Worm (Caenorhabditis elegans) whole organism, L4 larva: Measurements from ENCODE around the gene F28A10.13.

Source experiments
- F49E8.2 ChIP-seq: sonication (generic microtip); optimal IDR thresholded peaks from 2 replicates; lab custom pipeline; 2016; ENCODE audit warnings: missing compliant biosample characterization, mild to moderate bottlenecking, missing genetic modification characterization, borderline replicate concordance
- R02D3.7 ChIP-seq: fragments of 150-350 bp; sonication (generic microtip); optimal IDR thresholded peaks from 3 replicates; lab custom pipeline; 2014; ENCODE audit warnings: missing biosample characterization, missing genetic modification characterization
- T20F7.1 ChIP-seq: fragments of 200-800 bp; sonication (Bioruptor generic); optimal IDR thresholded peaks from 2 replicates; lab custom pipeline; 2018; ENCODE audit warnings: mild to moderate bottlenecking, missing genetic modification characterization, missing compliant biosample characterization
- Y105C5A.15 ChIP-seq: fragments of 200-800 bp; sonication (Bioruptor generic); IDR thresholded peaks from 2 replicates; pipeline ENCODE4 v1.3.6; 2022; ENCODE audit warnings: missing genetic modification characterization, missing compliant biosample characterization
- Y5F2A.4 ChIP-seq: fragments of 200-800 bp; sonication (Bioruptor generic); optimal IDR thresholded peaks from 2 replicates; lab custom pipeline; 2018; ENCODE audit warnings: mild to moderate bottlenecking, missing genetic modification characterization, missing compliant biosample characterization
- ama-1 ChIP-seq: fragments of 150-350 bp; optimal IDR thresholded peaks from 2 replicates; lab custom pipeline; 2014; ENCODE audit warnings: inconsistent platforms, mixed read lengths
- arid-1 ChIP-seq: fragments of 200-800 bp; sonication (Bioruptor generic); conservative IDR thresholded peaks from 2 replicates; pipeline ENCODE4 v1.3.6; 2022; ENCODE audit warnings: missing genetic modification reagents, missing genetic modification characterization, missing compliant biosample characterization
- ceh-20 ChIP-seq: fragments of 200-800 bp; sonication (Bioruptor generic); IDR thresholded peaks from 2 replicates; pipeline ENCODE4 v1.3.6; 2022; ENCODE audit warnings: missing genetic modification reagents, missing genetic modification characterization, missing compliant biosample characterization
- ceh-28 ChIP-seq: fragments of 150-350 bp; optimal IDR thresholded peaks from 2 replicates; lab custom pipeline; 2014; ENCODE audit warnings: missing biosample characterization, missing genetic modification reagents, missing genetic modification characterization
- ceh-62 ChIP-seq: sonication (generic microtip); optimal IDR thresholded peaks from 2 replicates; lab custom pipeline; 2017; ENCODE audit warnings: missing biosample characterization, missing genetic modification characterization
- ctbp-1 ChIP-seq: fragments of 200-800 bp; sonication (Bioruptor generic); IDR thresholded peaks from 2 replicates; pipeline ENCODE4 v1.3.6; 2022; ENCODE audit warnings: missing genetic modification reagents, missing genetic modification characterization, missing compliant biosample characterization
- daf-16 ChIP-seq, 3 experiments: sonication (generic microtip); optimal IDR thresholded peaks; 2 replicates each; lab custom pipeline; 2016 to 2017; ENCODE audit warnings: missing genetic modification characterization in 3 of 3, missing genetic modification reagents in 3 of 3, mild to moderate bottlenecking in 2 of 3, missing compliant biosample characterization in 2 of 3, missing biosample characterization in 1 of 3, moderate library complexity in 1 of 3
- daf-19 ChIP-seq: fragments of 200-800 bp; sonication (Bioruptor generic); conservative IDR thresholded peaks from 2 replicates; pipeline ENCODE4 v1.3.6; 2022; ENCODE audit warnings: missing genetic modification characterization, missing compliant biosample characterization
- dmd-6 ChIP-seq: fragments of 200-800 bp; sonication (Bioruptor generic); IDR thresholded peaks from 2 replicates; pipeline ENCODE4 v1.3.6; 2022; ENCODE audit warnings: missing genetic modification reagents, missing genetic modification characterization, missing compliant biosample characterization
- dpl-1 ChIP-seq: fragments of 150-350 bp; optimal IDR thresholded peaks from 2 replicates; lab custom pipeline; 2014; ENCODE audit warnings: missing biosample characterization, missing genetic modification reagents, missing genetic modification characterization
- duxl-1 ChIP-seq: sonication (generic microtip); optimal IDR thresholded peaks from 2 replicates; lab custom pipeline; 2016; ENCODE audit warnings: mild to moderate bottlenecking, missing genetic modification characterization, moderate library complexity, missing compliant biosample characterization; ENCODE audit not compliant: poor library complexity
- dve-1 ChIP-seq: sonication (generic microtip); optimal IDR thresholded peaks from 2 replicates; lab custom pipeline; 2017; ENCODE audit warnings: antibody characterized with exemption, mild to moderate bottlenecking, missing genetic modification characterization, missing compliant biosample characterization; ENCODE audit not compliant: insufficient read depth
- egl-43 ChIP-seq: fragments of 200-800 bp; sonication (Bioruptor generic); IDR thresholded peaks from 2 replicates; pipeline ENCODE4 v1.3.6; 2022; ENCODE audit warnings: missing genetic modification reagents, missing genetic modification characterization, missing compliant biosample characterization
- fos-1 ChIP-seq: fragments of 150-350 bp; optimal IDR thresholded peaks from 2 replicates; lab custom pipeline; 2014; ENCODE audit warnings: missing biosample characterization, missing genetic modification characterization
- hif-1 ChIP-seq, 2 experiments: sonication (generic microtip); optimal IDR thresholded peaks; 2 replicates each; lab custom pipeline; 2016 to 2017; ENCODE audit warnings: missing compliant biosample characterization in 2 of 2, missing genetic modification characterization in 2 of 2, missing genetic modification reagents in 2 of 2, missing genotype in 2 of 2, mild to moderate bottlenecking in 1 of 2
- hlh-11 ChIP-seq: fragments of 200-800 bp; sonication (Bioruptor generic); optimal IDR thresholded peaks from 2 replicates; lab custom pipeline; 2018; ENCODE audit warnings: mild to moderate bottlenecking, missing genetic modification characterization, missing compliant biosample characterization
- hmg-1.1 ChIP-seq: fragments of 200-800 bp; sonication (Bioruptor generic); IDR thresholded peaks from 2 replicates; pipeline ENCODE4 v1.3.6; 2022; ENCODE audit warnings: missing genetic modification reagents, missing genetic modification characterization, missing compliant biosample characterization
- lim-7 ChIP-seq: fragments of 200-800 bp; sonication (Bioruptor generic); IDR thresholded peaks from 2 replicates; pipeline ENCODE4 v1.3.6; 2022; ENCODE audit warnings: missing genetic modification characterization, missing compliant biosample characterization
- lin-1 ChIP-seq: fragments of 200-800 bp; sonication (Bioruptor generic); IDR thresholded peaks from 2 replicates; pipeline ENCODE4 v1.3.6; 2022; ENCODE audit warnings: missing genetic modification reagents, missing genetic modification characterization, missing compliant biosample characterization
- lsy-2 ChIP-seq, 2 experiments: fragments of 150-350 bp in 1 of 2; sonication (generic microtip) in 1 of 2; optimal IDR thresholded peaks; 2 replicates each; lab custom pipeline; 2014 to 2017; ENCODE audit warnings: missing biosample characterization in 2 of 2, missing genetic modification characterization in 2 of 2
- madf-9 ChIP-seq: fragments of 200-800 bp; sonication (Bioruptor generic); conservative IDR thresholded peaks from 2 replicates; pipeline ENCODE4 v1.3.6; 2022; ENCODE audit warnings: missing genetic modification reagents, missing genetic modification characterization, missing compliant biosample characterization
- mdl-1 ChIP-seq, 2 experiments: fragments of 150-350 bp in 1 of 2; sonication (generic microtip) in 1 of 2; optimal IDR thresholded peaks; 2 replicates each; lab custom pipeline; 2014 to 2017; ENCODE audit warnings: missing biosample characterization in 2 of 2, missing genetic modification characterization in 2 of 2
- mdt-29 ChIP-seq: fragments of 200-800 bp; sonication (Bioruptor generic); IDR thresholded peaks from 2 replicates; pipeline ENCODE4 v1.3.6; 2022; ENCODE audit warnings: missing genetic modification reagents, missing genetic modification characterization, missing compliant biosample characterization
- mep-1 ChIP-seq: fragments of 150-350 bp; sonication (generic microtip); optimal IDR thresholded peaks from 3 replicates; lab custom pipeline; 2014; ENCODE audit warnings: missing biosample characterization, missing genetic modification characterization
- mxl-2 ChIP-seq: fragments of 200-800 bp; sonication (Bioruptor generic); conservative IDR thresholded peaks from 2 replicates; pipeline ENCODE4 v1.3.6; 2022; ENCODE audit warnings: missing genetic modification reagents, missing genetic modification characterization, missing compliant biosample characterization
- mxl-3 ChIP-seq: fragments of 200-800 bp; sonication (Bioruptor generic); optimal IDR thresholded peaks from 2 replicates; lab custom pipeline; 2018; ENCODE audit warnings: mild to moderate bottlenecking, missing genetic modification characterization, missing compliant biosample characterization
- nhr-10 ChIP-seq: fragments of 150-350 bp; optimal IDR thresholded peaks from 2 replicates; lab custom pipeline; 2014; ENCODE audit warnings: missing biosample characterization, missing genetic modification characterization
- nhr-11 ChIP-seq: fragments of 150-350 bp; optimal IDR thresholded peaks from 2 replicates; lab custom pipeline; 2014; ENCODE audit warnings: missing biosample characterization, missing genetic modification characterization
- nhr-111 ChIP-seq: fragments of 200-800 bp; sonication (Bioruptor generic); optimal IDR thresholded peaks from 2 replicates; lab custom pipeline; 2018; ENCODE audit warnings: mild to moderate bottlenecking, missing genetic modification characterization, missing compliant biosample characterization
- nhr-237 ChIP-seq: sonication (generic microtip); optimal IDR thresholded peaks from 2 replicates; lab custom pipeline; 2017; ENCODE audit warnings: missing biosample characterization, missing genetic modification characterization
- nhr-25 ChIP-seq: sonication (generic microtip); optimal IDR thresholded peaks from 2 replicates; lab custom pipeline; 2017; ENCODE audit warnings: missing genetic modification characterization, mild to moderate bottlenecking, missing compliant biosample characterization, antibody characterized with exemption, moderate library complexity, borderline replicate concordance; ENCODE audit not compliant: insufficient read depth
- nhr-41 ChIP-seq: fragments of 200-800 bp; sonication (Bioruptor generic); IDR thresholded peaks from 2 replicates; pipeline ENCODE4 v1.3.6; 2022; ENCODE audit warnings: missing genetic modification reagents, missing genetic modification characterization, missing compliant biosample characterization
- nhr-42 ChIP-seq: fragments of 200-800 bp; sonication (Bioruptor generic); IDR thresholded peaks from 2 replicates; pipeline ENCODE4 v1.3.6; 2022; ENCODE audit warnings: missing genetic modification characterization, missing compliant biosample characterization
- nhr-6 ChIP-seq: fragments of 150-350 bp; optimal IDR thresholded peaks from 2 replicates; lab custom pipeline; 2014; ENCODE audit warnings: missing biosample characterization, missing genetic modification characterization
- nhr-76 ChIP-seq: fragments of 150-350 bp; optimal IDR thresholded peaks from 2 replicates; lab custom pipeline; 2014; ENCODE audit warnings: missing biosample characterization, missing genetic modification characterization
- nhr-77 ChIP-seq: fragments of 150-350 bp; optimal IDR thresholded peaks from 2 replicates; lab custom pipeline; 2014; ENCODE audit warnings: missing biosample characterization, missing genetic modification characterization
- pha-4 ChIP-seq, 2 experiments: fragments of 150-350 bp in 1 of 2; fragments of 200-800 bp in 1 of 2; sonication (Bioruptor generic) in 1 of 2; IDR thresholded peaks in 1 of 2; optimal IDR thresholded peaks in 1 of 2; 2 replicates each; pipeline versions ENCODE4 v1.3.6 to Lab custom; 2014 to 2022; ENCODE audit warnings: missing genetic modification characterization in 2 of 2, missing genetic modification reagents in 2 of 2, missing biosample characterization in 1 of 2, missing compliant biosample characterization in 1 of 2
- php-3 ChIP-seq: fragments of 200-800 bp; sonication (Bioruptor generic); IDR thresholded peaks from 2 replicates; pipeline ENCODE4 v1.3.6; 2022; ENCODE audit warnings: missing genetic modification reagents, missing genetic modification characterization, missing compliant biosample characterization
- skn-1 ChIP-seq: fragments of 150-350 bp; optimal IDR thresholded peaks from 2 replicates; lab custom pipeline; 2014; ENCODE audit warnings: missing biosample characterization, missing genetic modification characterization
- spr-1 ChIP-seq: sonication (generic microtip); optimal IDR thresholded peaks from 2 replicates; lab custom pipeline; 2016; ENCODE audit warnings: mild to moderate bottlenecking, missing genetic modification characterization, missing compliant biosample characterization
- spr-3 ChIP-seq: fragments of 200-800 bp; sonication (Bioruptor generic); optimal IDR thresholded peaks from 2 replicates; lab custom pipeline; 2018; ENCODE audit warnings: mild to moderate bottlenecking, missing genetic modification characterization, missing compliant biosample characterization
- tag-97 ChIP-seq: fragments of 200-800 bp; sonication (Bioruptor generic); IDR thresholded peaks from 2 replicates; pipeline ENCODE4 v1.3.6; 2022; ENCODE audit warnings: missing genetic modification characterization, missing compliant biosample characterization
- tra-1 ChIP-seq: fragments of 200-800 bp; sonication (Bioruptor generic); IDR thresholded peaks from 2 replicates; pipeline ENCODE4 v1.3.6; 2022; ENCODE audit warnings: missing genetic modification reagents, missing genetic modification characterization, missing compliant biosample characterization
- zip-11 ChIP-seq: fragments of 200-800 bp; sonication (Bioruptor generic); IDR thresholded peaks from 2 replicates; pipeline ENCODE4 v1.3.6; 2022; ENCODE audit warnings: missing genetic modification characterization, missing compliant biosample characterization
- zip-2 ChIP-seq: fragments of 150-350 bp; optimal IDR thresholded peaks from 2 replicates; lab custom pipeline; 2014; ENCODE audit warnings: missing biosample characterization, missing genetic modification characterization

Gene F28A10.13

ce11 chrII:848519-848918, at the start of gene F28A10.13, which contains the start of gene acdh-9:
Gene F28A10.13, plus strand, starts transcription at chrII:848812.
Gene acdh-9, minus strand, starts transcription at chrII:848603.
- TF ChIP-seq nhr-41 (GFP tag; lab: Robert Waterston, UW) = no peak
- TF ChIP-seq mep-1 (tag; lab: Kevin White, UChicago) = peak; percentile 84
- TF ChIP-seq ctbp-1 (GFP tag; lab: Robert Waterston, UW) = no peak
- no peak for TF ChIP-seq mxl-2 (GFP tag; lab: Robert Waterston, UW)
- TF ChIP-seq T20F7.1 (GFP tag; lab: Kevin White, UChicago) = peak; percentile 62
- TF ChIP-seq arid-1 = no peak
- TF ChIP-seq zip-11 (GFP tag; lab: Robert Waterston, UW) = no peak
- TF ChIP-seq nhr-42 (GFP tag; lab: Robert Waterston, UW) = no peak
- TF ChIP-seq Y5F2A.4 (GFP tag; lab: Kevin White, UChicago) = no peak
- peak; percentile 85 for TF ChIP-seq nhr-10 (tag; lab: Kevin White, UChicago)
- TF ChIP-seq nhr-237 = no peak
- no peak for TF ChIP-seq nhr-6 (tag; lab: Kevin White, UChicago)
- no peak for TF ChIP-seq egl-43 (GFP tag; lab: Robert Waterston, UW)
- no peak for TF ChIP-seq mdt-29
- no peak for TF ChIP-seq daf-19 (GFP tag; lab: Robert Waterston, UW)
- TF ChIP-seq mdl-1 (tag; optimal IDR thresholded peaks at IDR 0.05; lab: Kevin White, UChicago) = peak; percentile 79 to 96
- TF ChIP-seq daf-16 (GFP tag; optimal IDR thresholded peaks at IDR 0.05; lab: Kevin White, UChicago) = no peak
- TF ChIP-seq daf-16 (tag; optimal IDR thresholded peaks at IDR 0.05; lab: Kevin White, UChicago) = peak; percentile 73
- TF ChIP-seq nhr-76 (tag; lab: Kevin White, UChicago) = peak; percentile 62
- TF ChIP-seq nhr-11 = peak; percentile 51
- TF ChIP-seq pha-4 (GFP tag; IDR thresholded peaks at IDR 0.05; lab: Robert Waterston, UW) = no peak
- peak; percentile 57 for TF ChIP-seq pha-4 (tag; optimal IDR thresholded peaks at IDR 0.05; lab: Kevin White, UChicago)
- TF ChIP-seq ceh-28 = no peak
- peak; percentile 52; the same call in 1 of the 2 replicates for TF ChIP-seq hmg-1.1
- no peak for TF ChIP-seq ceh-62
- TF ChIP-seq tag-97 (GFP tag; lab: Robert Waterston, UW) = no peak
- no peak for TF ChIP-seq skn-1 (tag; lab: Kevin White, UChicago)
- TF ChIP-seq dmd-6 (GFP tag; lab: Robert Waterston, UW) = peak; percentile 83
- no peak for TF ChIP-seq fos-1 (tag; lab: Kevin White, UChicago)
- TF ChIP-seq dpl-1 (GFP tag; lab: Kevin White, UChicago) = peak; percentile 2
- no peak for TF ChIP-seq spr-3 (GFP tag; lab: Kevin White, UChicago)
- TF ChIP-seq lsy-2 (tag; optimal IDR thresholded peaks at IDR 0.05; lab: Kevin White, UChicago) = peak in 1 of 2 experiments; percentile 58
- TF ChIP-seq lin-1 (GFP tag; lab: Robert Waterston, UW) = no peak
- peak; percentile 46 for TF ChIP-seq ama-1
- TF ChIP-seq hif-1 (tag; optimal IDR thresholded peaks at IDR 0.05; lab: Kevin White, UChicago) = peak in 1 of 2 experiments; percentile 82
- TF ChIP-seq dve-1 (tag; lab: Kevin White, UChicago) = peak; percentile 88
- TF ChIP-seq spr-1 (tag; lab: Kevin White, UChicago) = no peak
- peak; percentile 46 for TF ChIP-seq duxl-1 (tag; lab: Kevin White, UChicago)
- TF ChIP-seq nhr-111 (GFP tag; lab: Kevin White, UChicago) = no peak
- no peak for TF ChIP-seq lim-7 (GFP tag; lab: Robert Waterston, UW)
- peak; percentile 89 for TF ChIP-seq hlh-11
- TF ChIP-seq Y105C5A.15 (GFP tag; lab: Robert Waterston, UW) = no peak
- TF ChIP-seq nhr-77 (tag; lab: Kevin White, UChicago) = peak; percentile 36
- no peak for TF ChIP-seq R02D3.7 (tag; lab: Kevin White, UChicago)
- 0 out of 2 replicates have a peak, but pooled peaks have one; percentile 18 for TF ChIP-seq php-3 (GFP tag; lab: Robert Waterston, UW)
- no peak for TF ChIP-seq F49E8.2
- no peak for TF ChIP-seq madf-9
- TF ChIP-seq tra-1 = no peak
- peak; percentile 89 for TF ChIP-seq mxl-3 (GFP tag; lab: Kevin White, UChicago)
- no peak for TF ChIP-seq nhr-25
- TF ChIP-seq ceh-20 (GFP tag; lab: Robert Waterston, UW) = 0 out of 2 replicates have a peak, but pooled peaks have one; percentile 15
- TF ChIP-seq zip-2 (tag; lab: Kevin White, UChicago) = no peak
